Fruit fly (Drosophila melanogaster): Measurements from ENCODE around the gene Dus1.

The Dus1 gene

DNA sequence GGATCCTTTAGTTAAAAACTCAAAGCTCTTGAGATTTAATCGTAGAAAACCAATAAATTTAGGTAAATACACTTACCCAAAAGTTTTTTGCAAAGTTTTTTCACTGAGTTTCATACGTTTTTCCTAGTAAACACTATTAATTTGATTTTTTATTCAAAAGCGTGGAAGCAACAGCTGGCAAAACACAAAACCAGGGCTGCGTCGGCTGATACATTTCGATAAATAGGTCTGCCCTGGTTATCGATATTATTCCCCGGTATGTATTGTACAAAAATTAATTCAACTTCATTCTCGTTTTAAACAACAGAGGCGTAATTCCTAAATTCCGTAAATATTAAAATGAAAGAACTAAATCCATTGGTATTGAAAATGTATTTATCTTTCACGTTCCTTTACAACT, at the start of gene Dus1:
Gene Dus1 (minus strand): TSS at position 192 of the 400 bp plus-strand sequence.
- no peak for TF ChIP-seq CG17806 (tag; optimal IDR thresholded peaks at IDR 0.05)
- no peak for TF ChIP-seq fd96Ca (GFP tag; IDR thresholded peaks at IDR 0.05)
- TF ChIP-seq CG34367 (tag; optimal IDR thresholded peaks at IDR 0.05) = no peak
- TF ChIP-seq CG13204 (GFP tag; optimal IDR thresholded peaks at IDR 0.05) = no peak
- no peak for TF ChIP-seq EcR (GFP tag; optimal IDR thresholded peaks at IDR 0.05)
- TF ChIP-seq rn (GFP tag; IDR thresholded peaks at IDR 0.05) = no peak
- no peak for TF ChIP-seq CG32121 (GFP tag; IDR thresholded peaks at IDR 0.05)
- no peak for TF ChIP-seq Pif1B (GFP tag; optimal IDR thresholded peaks at IDR 0.05)
- TF ChIP-seq gl (tag; optimal IDR thresholded peaks at IDR 0.05) = no peak
- no peak for TF ChIP-seq CG4496 (GFP tag; IDR thresholded peaks at IDR 0.05)

DNA sequence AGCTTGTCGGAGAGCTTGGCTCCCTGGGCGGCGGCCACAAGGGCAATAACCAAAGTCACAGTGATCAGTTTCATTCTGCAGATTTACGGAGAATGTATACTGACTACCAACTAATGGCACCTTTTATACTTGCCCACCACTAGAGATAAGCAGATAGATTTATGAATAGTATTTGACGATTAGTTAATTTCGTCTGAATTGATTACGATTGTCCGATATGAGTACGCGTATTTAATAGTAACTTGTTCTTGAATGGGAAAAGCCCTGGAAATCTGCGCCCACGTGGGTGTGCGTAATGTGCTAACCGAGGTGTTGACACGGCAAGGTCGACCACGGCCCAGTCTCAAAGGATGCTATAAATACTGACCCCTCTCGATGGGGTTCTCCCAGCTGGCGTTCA, 49.6 kb upstream of the Dus1 start, which contains the start of gene CG11911:
Gene CG11911 (minus strand): TSS at position 101 of the 400 bp plus-strand sequence.
- no peak for TF ChIP-seq Snoo (tag; optimal IDR thresholded peaks at IDR 0.05)
- no peak for TF ChIP-seq CG9948 (tag; optimal IDR thresholded peaks at IDR 0.05)
- TF ChIP-seq Pif1B (GFP tag; optimal IDR thresholded peaks at IDR 0.05) = no peak
- no peak for TF ChIP-seq EcR (GFP tag; optimal IDR thresholded peaks at IDR 0.05)
- TF ChIP-seq CG34367 (tag; optimal IDR thresholded peaks at IDR 0.05) = no peak
- no peak for TF ChIP-seq CG10348 (GFP tag; IDR thresholded peaks at IDR 0.05)
- TF ChIP-seq CG14655 (GFP tag; optimal IDR thresholded peaks at IDR 0.05) = no peak
- no peak for TF ChIP-seq Pif1A (GFP tag; optimal IDR thresholded peaks at IDR 0.05)
- TF ChIP-seq CG12605 (GFP tag; IDR thresholded peaks at IDR 0.05) = no peak
- no peak for TF ChIP-seq CG8159 (tag; optimal IDR thresholded peaks at IDR 0.05)
- TF ChIP-seq rn (GFP tag; IDR thresholded peaks at IDR 0.05) = no peak
- TF ChIP-seq fd96Ca (GFP tag; IDR thresholded peaks at IDR 0.05) = no peak
- no peak for TF ChIP-seq D1 (tag; optimal IDR thresholded peaks at IDR 0.05)
- no peak for TF ChIP-seq gl (tag; optimal IDR thresholded peaks at IDR 0.05)
- no peak for TF ChIP-seq CG32121 (GFP tag; IDR thresholded peaks at IDR 0.05)
- no peak for TF ChIP-seq CG4496 (GFP tag; IDR thresholded peaks at IDR 0.05)
- no peak for TF ChIP-seq CG15710 (tag; optimal IDR thresholded peaks at IDR 0.05)

DNA sequence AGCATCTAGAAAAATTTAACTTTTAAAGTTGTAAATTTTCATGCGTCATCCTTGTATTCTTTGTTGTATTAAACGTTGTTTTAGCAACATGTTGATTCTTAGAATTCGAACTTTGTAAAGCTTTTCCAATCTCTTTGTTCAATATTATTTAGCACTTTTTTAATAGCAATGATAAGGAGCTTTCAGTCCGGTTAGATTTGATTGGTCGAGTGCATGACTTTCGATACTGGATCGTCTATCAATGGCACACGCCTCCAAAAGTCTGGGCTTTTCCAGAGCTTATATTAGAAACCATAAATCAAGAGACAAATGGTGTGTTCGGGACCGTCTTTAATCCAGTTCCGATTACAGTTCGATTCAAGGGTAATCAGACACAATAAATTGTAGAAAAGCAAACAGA, 48.2 kb upstream of the Dus1 start:
- no peak for TF ChIP-seq Ets98B (GFP tag; IDR thresholded peaks at IDR 0.05)
- TF ChIP-seq gl (tag; optimal IDR thresholded peaks at IDR 0.05) = no peak
- TF ChIP-seq EcR (GFP tag; optimal IDR thresholded peaks at IDR 0.05) = no peak
- no peak for TF ChIP-seq CG32121 (GFP tag; IDR thresholded peaks at IDR 0.05)
- no peak for TF ChIP-seq CG10348 (GFP tag; IDR thresholded peaks at IDR 0.05)
- TF ChIP-seq Pif1B (GFP tag; optimal IDR thresholded peaks at IDR 0.05) = no peak
- no peak for TF ChIP-seq rn (GFP tag; IDR thresholded peaks at IDR 0.05)
- no peak for TF ChIP-seq CG12605 (GFP tag; IDR thresholded peaks at IDR 0.05)
- no peak for TF ChIP-seq CG8301 (tag; optimal IDR thresholded peaks at IDR 0.05)
- no peak for TF ChIP-seq CG9948 (tag; optimal IDR thresholded peaks at IDR 0.05)
- TF ChIP-seq Snoo (tag; optimal IDR thresholded peaks at IDR 0.05) = no peak
- TF ChIP-seq CG34367 (tag; optimal IDR thresholded peaks at IDR 0.05) = no peak
- TF ChIP-seq D1 (tag; optimal IDR thresholded peaks at IDR 0.05) = no peak
- no peak for TF ChIP-seq CG4496 (GFP tag; IDR thresholded peaks at IDR 0.05)
- no peak for TF ChIP-seq CG8159 (tag; optimal IDR thresholded peaks at IDR 0.05)
- no peak for TF ChIP-seq CG14655 (GFP tag; optimal IDR thresholded peaks at IDR 0.05)
- TF ChIP-seq CG17806 (tag; optimal IDR thresholded peaks at IDR 0.05) = no peak
- TF ChIP-seq Pif1A (GFP tag; optimal IDR thresholded peaks at IDR 0.05) = no peak
- no peak for TF ChIP-seq fd96Ca (GFP tag; IDR thresholded peaks at IDR 0.05)
- no peak for TF ChIP-seq CG13204 (GFP tag; optimal IDR thresholded peaks at IDR 0.05)

DNA sequence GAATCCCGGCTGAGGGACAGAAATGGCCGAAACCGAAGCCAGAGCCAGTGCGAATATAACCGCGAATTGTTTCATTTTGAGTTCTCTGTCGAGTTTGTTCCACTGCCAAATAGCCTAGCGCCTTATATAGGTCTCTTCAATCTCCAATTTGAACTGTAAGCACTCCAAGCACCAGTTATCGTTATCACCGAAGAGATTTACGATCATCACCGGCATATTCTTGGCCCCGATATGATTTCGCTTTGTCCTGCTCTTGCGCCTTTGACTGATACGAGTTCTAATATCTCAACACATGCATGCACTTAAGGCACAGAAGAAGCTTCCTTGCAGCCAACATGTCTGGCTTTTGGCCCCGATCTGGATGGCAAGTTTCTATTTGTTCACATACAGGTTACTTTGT, 47.6 kb upstream of the Dus1 start, which contains the start of gene CG11912:
Gene CG11912 (minus strand): TSS at position 101 of the 400 bp plus-strand sequence.
- TF ChIP-seq fd96Ca (GFP tag; IDR thresholded peaks at IDR 0.05) = no peak

DNA sequence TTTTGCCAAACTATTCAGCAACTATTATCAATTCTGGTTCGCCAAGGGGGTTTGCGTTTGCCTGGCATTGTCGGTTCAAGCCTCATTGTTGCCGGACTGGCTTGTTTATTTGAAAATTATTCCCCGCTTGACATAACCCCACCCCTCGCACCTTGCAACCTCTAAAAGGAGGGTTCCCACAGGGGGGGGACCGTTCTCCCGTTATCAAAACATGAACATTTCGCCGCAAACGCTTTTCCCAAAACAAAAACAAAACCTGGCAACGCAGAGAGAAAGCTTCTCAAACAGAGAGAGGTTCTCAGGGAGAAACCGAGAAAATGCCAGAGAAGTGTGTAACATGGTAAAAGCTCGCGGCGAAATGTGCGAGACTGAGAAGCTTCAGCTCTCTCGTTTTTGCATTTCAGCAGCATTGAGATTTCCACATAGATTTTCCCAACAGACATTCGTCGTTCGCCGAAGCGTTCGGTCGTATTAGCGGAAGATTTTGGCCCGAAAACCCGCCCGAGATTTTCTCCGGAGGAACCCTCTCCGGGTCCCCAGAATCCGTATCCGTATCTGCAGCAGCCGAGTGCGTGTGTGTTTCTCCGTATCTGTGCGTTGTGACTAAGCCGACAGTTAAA, 38.4 kb upstream of the Dus1 start:
- no peak for TF ChIP-seq CG17806 (tag; optimal IDR thresholded peaks at IDR 0.05)
- TF ChIP-seq gl (tag; optimal IDR thresholded peaks at IDR 0.05) = no peak
- TF ChIP-seq CG4496 (GFP tag; IDR thresholded peaks at IDR 0.05) = peak; percentile 55; the same call in 2 of the 3 replicates
- no peak for TF ChIP-seq Pif1A (GFP tag; optimal IDR thresholded peaks at IDR 0.05)
- no peak for TF ChIP-seq CG8159 (tag; optimal IDR thresholded peaks at IDR 0.05)
- peak; percentile 50 for TF ChIP-seq Ets98B (GFP tag; IDR thresholded peaks at IDR 0.05)
- TF ChIP-seq D1 (tag; optimal IDR thresholded peaks at IDR 0.05) = no peak
- TF ChIP-seq CG9948 (tag; optimal IDR thresholded peaks at IDR 0.05) = no peak
- TF ChIP-seq CG14655 (GFP tag; optimal IDR thresholded peaks at IDR 0.05) = no peak
- TF ChIP-seq CG34367 (tag; optimal IDR thresholded peaks at IDR 0.05) = no peak
- TF ChIP-seq fd96Ca (GFP tag; IDR thresholded peaks at IDR 0.05) = 0 out of 3 replicates have a peak, but pooled peaks have one; percentile 14
- no peak for TF ChIP-seq CG15710 (tag; optimal IDR thresholded peaks at IDR 0.05)
- TF ChIP-seq rn (GFP tag; IDR thresholded peaks at IDR 0.05) = no peak
- 0 out of 2 replicates have a peak, but pooled peaks have one; percentile 35 for TF ChIP-seq CG12605 (GFP tag; IDR thresholded peaks at IDR 0.05)

DNA sequence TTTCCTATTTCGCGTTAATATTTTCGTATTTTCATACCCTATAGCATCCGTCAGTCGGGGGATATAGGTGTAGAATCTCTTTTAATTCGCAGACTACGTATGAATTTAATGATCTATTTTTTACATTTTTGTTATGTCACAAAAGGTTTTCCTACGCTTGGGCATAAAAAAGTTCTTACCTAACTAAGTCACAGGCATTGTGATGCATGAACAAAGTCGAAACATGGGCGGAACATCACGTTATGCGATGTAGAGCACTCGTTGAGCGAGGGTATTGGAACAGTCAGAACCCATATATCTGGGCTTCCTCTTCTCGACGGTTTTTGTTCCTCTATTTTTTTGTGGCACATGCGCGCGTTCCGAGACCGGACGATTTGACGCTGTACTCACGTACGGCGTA, 37.6 kb upstream of the Dus1 start:
- TF ChIP-seq fd96Ca (GFP tag; IDR thresholded peaks at IDR 0.05) = no peak
- TF ChIP-seq CG15710 (tag; optimal IDR thresholded peaks at IDR 0.05) = no peak
- TF ChIP-seq Ets98B (GFP tag; IDR thresholded peaks at IDR 0.05) = no peak
- TF ChIP-seq D1 (tag; optimal IDR thresholded peaks at IDR 0.05) = no peak
- TF ChIP-seq CG13204 (GFP tag; optimal IDR thresholded peaks at IDR 0.05) = no peak
- TF ChIP-seq CG9948 (tag; optimal IDR thresholded peaks at IDR 0.05) = no peak
- no peak for TF ChIP-seq CG4496 (GFP tag; IDR thresholded peaks at IDR 0.05)
- no peak for TF ChIP-seq CG14655 (GFP tag; optimal IDR thresholded peaks at IDR 0.05)
- TF ChIP-seq rn (GFP tag; IDR thresholded peaks at IDR 0.05) = no peak
